Fruit fly (Drosophila melanogaster): ENCODE measurements around the gene dysf.

The dysf gene

DNA sequence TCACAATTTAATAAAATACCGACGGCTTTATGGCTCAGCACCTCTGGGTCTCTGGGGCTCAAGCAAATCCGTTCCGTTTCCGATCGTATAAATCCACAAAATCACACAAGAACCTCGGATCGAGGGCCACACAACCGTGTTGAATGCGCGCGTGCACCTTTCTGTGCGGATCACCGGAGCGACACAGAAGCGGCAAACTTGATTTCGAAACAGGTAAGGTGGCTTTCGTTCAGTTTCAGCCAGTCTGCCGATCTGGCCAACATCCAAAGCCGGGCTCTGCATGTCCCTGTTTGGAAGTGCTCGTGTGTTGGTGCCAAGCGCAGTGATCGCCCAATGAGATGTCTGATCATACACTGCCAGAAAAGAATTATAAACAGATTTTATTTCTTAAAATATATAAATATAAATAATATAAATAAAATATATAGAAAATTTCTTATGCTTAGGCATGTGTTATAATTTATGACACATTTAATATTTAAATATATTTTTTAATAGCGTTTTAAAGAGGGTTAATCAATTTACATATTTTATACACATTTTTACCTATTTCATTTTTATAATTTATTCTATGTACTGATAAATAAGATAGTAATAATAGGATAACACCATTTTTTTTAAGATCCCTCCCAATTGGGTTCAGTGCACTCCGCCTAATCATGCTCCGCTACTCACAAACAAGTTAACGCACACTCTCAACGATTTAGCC lies at the start of gene dysf:
TSS of gene dysf (minus strand) at position 210 of the 709 bp plus-strand sequence.
- TF ChIP-seq insv (optimal IDR thresholded peaks at IDR 0.05) (no peak), Myc (optimal IDR thresholded peaks at IDR 0.05) (no peak), ttk (optimal IDR thresholded peaks at IDR 0.05) (no peak), Sin3A (optimal IDR thresholded peaks at IDR 0.05) (no peak), psq (optimal IDR thresholded peaks at IDR 0.05) (no peak), h (optimal IDR thresholded peaks at IDR 0.05) (no peak)

DNA sequence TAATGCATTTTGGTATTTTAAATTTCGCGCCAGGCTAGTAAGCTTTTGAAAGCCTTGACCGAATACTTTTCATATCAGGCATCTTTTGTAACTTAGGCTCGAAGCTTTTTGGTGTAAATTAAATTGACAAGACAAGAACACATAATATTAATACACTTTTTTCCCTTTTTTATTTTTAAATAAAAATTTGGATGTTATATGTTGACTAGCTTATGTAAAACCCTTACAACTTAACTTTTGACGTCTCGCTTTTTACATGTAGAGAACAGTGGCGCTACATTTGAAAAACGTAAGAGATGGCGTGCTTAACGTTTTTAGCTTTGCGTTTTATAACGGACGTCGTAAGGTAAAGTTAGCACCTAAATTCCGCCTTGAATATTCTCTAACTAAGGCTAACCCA lies 38.7 kb upstream of the dysf start:
- TF ChIP-seq Sin3A (optimal IDR thresholded peaks at IDR 0.05) (no peak), psq (optimal IDR thresholded peaks at IDR 0.05) (no peak), h (optimal IDR thresholded peaks at IDR 0.05) (no peak), insv (optimal IDR thresholded peaks at IDR 0.05) (no peak), ttk (optimal IDR thresholded peaks at IDR 0.05) (no peak), Myc (optimal IDR thresholded peaks at IDR 0.05) (no peak)

DNA sequence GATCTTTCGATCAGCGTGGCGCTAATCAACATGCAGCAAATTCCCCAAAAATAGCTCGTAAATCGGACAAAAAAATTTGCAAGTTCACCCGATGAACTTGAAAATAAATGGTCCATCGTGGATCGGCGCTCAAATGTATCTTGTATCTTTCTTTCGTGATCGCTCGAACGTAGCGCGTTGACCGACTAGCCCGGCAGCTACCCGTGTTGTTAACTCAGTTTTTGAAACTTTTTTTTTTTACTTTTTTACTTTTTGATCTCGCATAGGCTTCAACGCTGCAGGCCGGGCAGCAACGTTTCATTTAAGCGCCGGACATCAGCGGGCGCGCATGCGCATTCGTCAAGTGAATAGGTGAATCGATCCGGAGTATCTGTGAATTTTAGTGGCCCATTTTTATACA lies 34.3 kb upstream of the dysf start, which contains the start of gene CG6142:
TSS of gene CG6142 (plus strand) at position 301 of the 400 bp plus-strand sequence.
- TF ChIP-seq Sin3A (optimal IDR thresholded peaks at IDR 0.05) (no peak), insv (optimal IDR thresholded peaks at IDR 0.05) (no peak), psq (optimal IDR thresholded peaks at IDR 0.05) (no peak), h (optimal IDR thresholded peaks at IDR 0.05) (no peak), Myc (optimal IDR thresholded peaks at IDR 0.05) (no peak)

DNA sequence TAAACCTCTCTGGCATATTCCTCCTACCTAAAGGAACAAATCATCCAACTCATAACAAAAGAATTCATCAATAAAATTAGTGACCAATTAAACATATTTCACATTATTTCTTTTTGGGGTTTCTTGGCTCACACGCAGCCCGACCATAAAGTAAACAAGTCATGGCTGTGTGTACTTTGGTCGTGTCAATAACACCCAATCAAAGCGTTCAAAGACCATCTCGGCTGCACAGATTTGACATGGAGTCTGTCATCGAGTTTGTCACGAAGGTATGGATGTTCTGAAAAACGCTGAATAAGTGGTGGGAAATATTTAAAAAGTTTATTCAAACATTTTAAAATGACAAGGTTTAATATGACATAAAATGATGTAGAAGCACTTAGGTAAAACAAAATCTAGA lies 32.1 kb upstream of the dysf start:
- no peak for TF ChIP-seq psq (optimal IDR thresholded peaks at IDR 0.05)
- TF ChIP-seq ttk (optimal IDR thresholded peaks at IDR 0.05), result no peak
- no peak for TF ChIP-seq Myc (optimal IDR thresholded peaks at IDR 0.05)
- TF ChIP-seq h (optimal IDR thresholded peaks at IDR 0.05), result no peak
- no peak for TF ChIP-seq insv (optimal IDR thresholded peaks at IDR 0.05)
- TF ChIP-seq Sin3A (optimal IDR thresholded peaks at IDR 0.05), result no peak

DNA sequence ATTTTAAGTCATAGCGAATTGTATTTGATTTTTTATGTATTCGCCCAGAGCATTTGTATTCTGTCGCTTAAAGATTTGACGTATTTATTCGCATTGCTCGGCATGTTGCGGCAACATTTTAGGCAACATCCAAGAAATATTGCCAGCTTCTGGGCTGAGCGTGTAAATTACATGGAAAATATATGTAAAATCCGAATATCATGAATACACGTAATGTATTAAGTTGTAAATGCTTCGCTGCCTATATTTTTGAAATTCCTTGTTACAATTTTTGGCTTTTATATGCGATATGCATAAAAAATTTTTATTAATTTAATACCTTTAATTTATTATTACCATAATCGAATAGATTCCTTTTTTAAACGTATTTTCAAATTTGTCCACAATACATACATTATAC lies 31.2 kb upstream of the dysf start:
- TF ChIP-seq h (optimal IDR thresholded peaks at IDR 0.05), result no peak
- no peak for TF ChIP-seq Sin3A (optimal IDR thresholded peaks at IDR 0.05)
- no peak for TF ChIP-seq insv (optimal IDR thresholded peaks at IDR 0.05)
- no peak for TF ChIP-seq Myc (optimal IDR thresholded peaks at IDR 0.05)
- no peak for TF ChIP-seq ttk (optimal IDR thresholded peaks at IDR 0.05)
- TF ChIP-seq psq (optimal IDR thresholded peaks at IDR 0.05), result no peak

DNA sequence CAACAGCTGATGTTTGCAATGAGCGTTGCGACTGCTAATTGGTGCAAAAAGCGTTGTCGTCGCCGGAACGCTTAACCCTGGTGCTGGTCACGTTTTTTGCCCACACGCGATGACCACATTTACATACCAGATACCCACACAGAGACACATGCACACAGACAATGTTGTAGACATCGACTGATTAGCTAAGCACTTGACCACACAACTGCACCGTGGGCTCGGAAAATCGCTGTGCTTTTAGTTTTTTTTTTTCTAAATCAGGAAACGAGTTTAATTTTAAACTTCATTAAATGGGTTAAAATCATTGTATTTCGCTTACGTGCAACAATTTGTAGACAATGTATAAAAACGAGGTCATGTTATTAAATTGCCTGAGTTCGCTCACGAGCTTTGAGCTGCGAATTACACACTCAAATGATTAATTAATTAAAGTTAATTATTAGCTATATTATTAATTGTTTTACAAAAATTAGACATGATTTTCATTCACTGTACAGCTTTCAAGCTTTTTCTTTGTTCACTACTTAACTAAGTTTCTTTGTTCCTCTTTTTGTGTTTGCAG lies 30.0 kb upstream of the dysf start:
- TF ChIP-seq ttk (optimal IDR thresholded peaks at IDR 0.05) (no peak), insv (optimal IDR thresholded peaks at IDR 0.05) (no peak), h (optimal IDR thresholded peaks at IDR 0.05) (no peak), Sin3A (optimal IDR thresholded peaks at IDR 0.05) (no peak), psq (optimal IDR thresholded peaks at IDR 0.05) (no peak), Myc (optimal IDR thresholded peaks at IDR 0.05) (no peak)

DNA sequence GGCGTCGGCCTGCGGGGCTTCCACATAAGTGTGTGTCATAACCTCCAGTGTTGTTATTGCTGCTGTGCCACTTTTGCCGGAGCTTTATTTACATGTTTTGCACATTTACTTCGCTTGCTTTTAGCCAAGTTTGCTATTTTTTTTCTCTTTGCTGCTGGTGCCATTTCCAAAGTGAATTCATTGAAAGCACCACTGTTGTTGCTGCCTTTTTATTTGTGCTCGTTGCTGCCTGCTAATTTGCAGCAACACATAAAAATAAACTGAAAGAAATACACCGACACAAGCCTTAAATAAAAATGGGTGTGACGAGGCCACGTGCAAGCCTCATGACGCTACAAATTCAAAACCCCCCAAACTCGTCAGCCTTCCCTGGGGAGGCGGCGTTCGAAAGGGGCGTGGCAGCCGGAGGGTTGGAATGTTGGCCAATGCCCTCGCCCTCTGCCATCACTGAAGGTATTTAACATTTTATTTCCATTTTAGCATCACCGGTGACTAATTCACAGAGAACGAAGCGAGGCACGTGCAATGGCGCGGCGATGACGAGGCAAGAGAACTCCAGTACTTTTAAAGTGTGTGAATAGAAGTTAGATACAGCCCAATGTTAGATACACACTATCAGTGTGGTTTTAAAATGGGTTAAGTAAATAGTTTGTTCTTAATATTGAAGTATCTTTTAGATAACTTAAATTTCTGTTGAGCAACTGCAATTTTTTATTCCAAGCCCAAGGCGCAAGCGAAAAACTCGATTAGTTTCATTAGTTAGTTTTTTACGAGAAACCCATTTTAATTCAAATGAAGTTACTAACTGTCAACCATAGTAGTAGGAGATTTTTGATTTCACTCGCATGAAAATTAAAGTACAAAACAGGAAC lies 27.6 kb upstream of the dysf start, which contains the start of gene CG14556:
TSS of gene CG14556 (plus strand) at position 822 of the 872 bp plus-strand sequence.
- no peak for TF ChIP-seq Sin3A (optimal IDR thresholded peaks at IDR 0.05)
- TF ChIP-seq insv (optimal IDR thresholded peaks at IDR 0.05), result no peak
- no peak for TF ChIP-seq Myc (optimal IDR thresholded peaks at IDR 0.05)
- no peak for TF ChIP-seq ttk (optimal IDR thresholded peaks at IDR 0.05)
- no peak for TF ChIP-seq psq (optimal IDR thresholded peaks at IDR 0.05)
- TF ChIP-seq h (optimal IDR thresholded peaks at IDR 0.05), result no peak

DNA sequence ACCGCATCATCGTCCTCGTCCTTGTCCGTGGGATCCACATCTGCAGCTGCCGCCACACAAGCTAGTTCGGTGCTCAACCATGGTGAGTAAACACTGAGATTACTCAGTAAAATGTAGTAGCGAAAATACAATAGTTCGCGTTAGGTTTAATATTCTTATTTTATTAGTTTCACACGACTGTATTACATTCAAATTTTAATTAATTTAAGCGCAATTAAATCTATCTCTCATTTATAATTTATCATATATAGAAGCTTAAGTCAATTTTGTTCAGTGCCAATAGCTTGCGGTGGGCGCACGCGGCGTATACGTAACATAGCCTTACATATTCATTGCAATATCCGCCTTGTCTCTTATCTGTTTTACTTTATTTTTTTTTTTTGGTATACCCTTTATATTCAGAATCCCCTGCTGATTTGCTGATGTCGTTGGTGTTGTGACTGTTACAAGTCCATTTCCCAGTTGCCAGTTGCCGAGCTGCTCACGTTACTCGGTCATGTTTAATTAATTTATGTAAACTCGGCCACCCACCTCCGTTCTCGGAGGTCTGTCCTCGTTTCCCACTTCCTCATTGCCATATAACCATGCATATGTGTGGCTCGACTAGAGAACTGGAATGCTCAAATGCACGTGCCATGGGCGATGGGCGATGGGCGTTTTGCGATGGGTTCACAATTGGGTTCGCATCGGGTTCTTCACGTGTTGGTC lies 26.2 kb upstream of the dysf start:
- TF ChIP-seq h (optimal IDR thresholded peaks at IDR 0.05), result no peak
- TF ChIP-seq ttk (optimal IDR thresholded peaks at IDR 0.05), result no peak
- TF ChIP-seq insv (optimal IDR thresholded peaks at IDR 0.05), result no peak
- no peak for TF ChIP-seq Sin3A (optimal IDR thresholded peaks at IDR 0.05)
- TF ChIP-seq psq (optimal IDR thresholded peaks at IDR 0.05), result no peak
- no peak for TF ChIP-seq Myc (optimal IDR thresholded peaks at IDR 0.05)

DNA sequence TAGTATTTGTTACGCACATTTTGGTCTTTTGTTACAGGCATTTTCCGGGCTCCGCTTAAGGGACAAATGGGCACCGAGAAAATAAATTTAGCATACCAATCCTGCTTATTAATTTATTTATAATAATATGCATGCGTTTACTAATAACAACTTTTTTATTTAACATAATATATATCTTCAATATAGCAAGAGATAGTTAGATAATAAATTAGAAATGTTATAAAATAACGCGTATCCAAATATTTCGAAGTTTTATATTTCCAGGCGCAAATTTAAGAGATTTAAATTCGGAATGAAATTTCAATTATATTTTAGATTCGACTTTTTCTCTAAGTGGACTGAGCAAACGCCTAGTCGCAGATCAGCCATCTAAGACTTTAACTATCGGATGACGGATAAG lies 24.4 kb upstream of the dysf start:
- TF ChIP-seq Sin3A (optimal IDR thresholded peaks at IDR 0.05) (no peak), Myc (optimal IDR thresholded peaks at IDR 0.05) (no peak), h (optimal IDR thresholded peaks at IDR 0.05) (no peak), insv (optimal IDR thresholded peaks at IDR 0.05) (no peak)

DNA sequence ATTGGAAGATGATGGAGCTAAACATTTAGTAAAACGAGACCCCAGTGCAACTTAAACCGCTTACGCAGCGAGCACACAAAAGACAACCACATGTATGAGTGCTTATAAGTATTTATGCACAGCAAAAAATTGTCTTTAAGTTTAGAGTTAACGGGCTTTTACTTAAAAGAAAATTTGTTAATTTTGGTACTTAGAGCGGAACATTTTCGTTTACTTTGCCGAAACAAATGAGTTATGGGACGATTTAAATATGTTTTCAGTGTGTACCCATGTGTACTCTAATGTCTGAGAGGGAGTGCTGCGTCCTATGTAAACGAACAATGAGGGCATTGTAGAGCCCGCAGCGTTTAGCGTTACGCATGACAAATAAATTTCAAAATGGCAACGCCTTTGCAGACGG lies 23.3 kb upstream of the dysf start:
- TF ChIP-seq Sin3A (optimal IDR thresholded peaks at IDR 0.05) (no peak), psq (optimal IDR thresholded peaks at IDR 0.05) (no peak), insv (optimal IDR thresholded peaks at IDR 0.05) (no peak), ttk (optimal IDR thresholded peaks at IDR 0.05) (no peak), h (optimal IDR thresholded peaks at IDR 0.05) (no peak), Myc (optimal IDR thresholded peaks at IDR 0.05) (no peak)

DNA sequence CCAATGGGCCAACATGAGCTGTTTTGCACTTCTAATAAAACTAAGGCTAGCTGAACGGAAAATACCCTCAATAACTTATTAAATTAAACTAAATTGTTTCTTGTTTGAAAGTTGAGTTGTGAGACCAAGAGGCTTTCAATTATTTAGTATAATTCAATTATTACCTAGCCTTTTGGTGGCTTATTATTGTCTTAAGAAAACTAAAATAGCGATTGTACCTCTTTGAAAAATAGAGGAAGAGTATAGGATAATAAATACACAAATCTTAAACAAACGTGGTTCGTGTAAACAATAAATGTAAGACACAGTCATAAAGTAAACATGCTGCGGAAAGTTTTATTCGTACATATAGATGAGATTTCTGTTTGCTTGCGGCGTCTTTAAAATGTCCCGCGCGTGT lies 22.6 kb upstream of the dysf start:
- TF ChIP-seq insv (optimal IDR thresholded peaks at IDR 0.05), result no peak
- no peak for TF ChIP-seq Myc (optimal IDR thresholded peaks at IDR 0.05)
- TF ChIP-seq Sin3A (optimal IDR thresholded peaks at IDR 0.05), result no peak
- no peak for TF ChIP-seq h (optimal IDR thresholded peaks at IDR 0.05)
- no peak for TF ChIP-seq ttk (optimal IDR thresholded peaks at IDR 0.05)
- no peak for TF ChIP-seq psq (optimal IDR thresholded peaks at IDR 0.05)
